Worm (Caenorhabditis elegans) whole organism, L3 larva: Measurements from ENCODE around the gene irld-27.

Experiments
- ama-1 ChIP-seq: fragments of 150-350 bp; optimal IDR thresholded peaks from 2 replicates; lab custom pipeline; 2018
- egl-27 ChIP-seq: sonication (generic microtip); optimal IDR thresholded peaks from 4 replicates; lab custom pipeline; 2017; ENCODE audit warnings: missing biosample characterization, missing genetic modification reagents, missing genetic modification characterization
- jun-1 ChIP-seq: fragments of 150-350 bp; optimal IDR thresholded peaks from 2 replicates; lab custom pipeline; 2014; ENCODE audit warnings: missing biosample characterization, missing genetic modification reagents, missing genetic modification characterization
- lin-39 ChIP-seq: fragments of 150-350 bp; optimal IDR thresholded peaks from 2 replicates; lab custom pipeline; 2018; ENCODE audit warnings: missing biosample characterization, missing genetic modification reagents, missing genetic modification characterization
- nhr-23 ChIP-seq: fragments of 150-350 bp; optimal IDR thresholded peaks from 2 replicates; lab custom pipeline; 2014; ENCODE audit warnings: missing biosample characterization, missing genetic modification reagents, missing genetic modification characterization
- nhr-28 ChIP-seq: fragments of 150-350 bp; optimal IDR thresholded peaks from 2 replicates; lab custom pipeline; 2014; ENCODE audit warnings: missing biosample characterization, missing genetic modification characterization
- nhr-77 ChIP-seq: fragments of 150-350 bp; optimal IDR thresholded peaks from 2 replicates; lab custom pipeline; 2014; ENCODE audit warnings: missing biosample characterization, missing genetic modification characterization
- pha-4 ChIP-seq: fragments of 150-350 bp; optimal IDR thresholded peaks from 2 replicates; lab custom pipeline; 2014; ENCODE audit warnings: missing biosample characterization, missing genetic modification reagents, missing genetic modification characterization

DNA sequence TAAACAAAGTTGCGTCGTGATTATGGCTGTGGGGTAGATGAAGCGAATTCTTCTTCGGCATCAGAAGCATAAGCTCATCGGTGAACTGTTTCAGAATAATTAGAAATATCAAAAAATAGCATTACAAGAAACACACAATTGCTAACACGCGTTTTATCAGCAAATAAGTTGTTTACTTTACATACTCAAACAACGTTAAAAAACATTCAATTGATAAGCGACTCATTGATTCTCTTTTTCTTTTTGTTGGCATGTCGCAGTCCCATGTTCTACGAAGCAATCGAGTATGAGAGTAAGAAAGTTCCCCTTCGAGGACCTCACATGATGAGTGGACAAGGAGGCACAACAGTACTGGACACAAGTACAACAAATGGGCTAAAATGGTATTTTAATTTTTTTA lies 35.5 kb upstream of the irld-27 start, which contains the start of gene btb-16:
- TF ChIP-seq nhr-77 = no peak
- no peak for TF ChIP-seq ama-1 (lab: Kevin White, UChicago)
- TF ChIP-seq lin-39 (tag; lab: Kevin White, UChicago) = no peak
- TF ChIP-seq nhr-23 (tag; lab: Kevin White, UChicago) = no peak
- no peak for TF ChIP-seq egl-27 (tag; lab: Kevin White, UChicago)
- TF ChIP-seq jun-1 (tag; lab: Kevin White, UChicago) = no peak
- no peak for TF ChIP-seq nhr-28 (tag; lab: Kevin White, UChicago)
- TF ChIP-seq pha-4 = peak; percentile 85
